Fruit fly (Drosophila melanogaster) whole organism: ENCODE data around the gene CG6330.

Experiments
- CG8478 ChIP-seq: fragments of >200 bp; optimal IDR thresholded peaks from 2 replicates; lab custom pipeline; 2018; ENCODE audit warnings: inconsistent platforms
- EcR ChIP-seq, 2 experiments: fragments of >200 bp; optimal IDR thresholded peaks; 2 replicates each; lab custom pipeline; 2017; ENCODE audit warnings: missing biosample characterization in 2 of 2, missing genetic modification characterization in 2 of 2, missing genetic modification reagents in 2 of 2
- psq ChIP-seq: fragments of >200 bp; optimal IDR thresholded peaks from 2 replicates; lab custom pipeline; 2017
- usp ChIP-seq: fragments of >200 bp; optimal IDR thresholded peaks from 2 replicates; lab custom pipeline; 2017; ENCODE audit warnings: missing biosample characterization, missing genetic modification characterization, mixed read lengths

- TF ChIP-seq usp (no peak), psq (lab: Kevin White, UChicago) (no peak), EcR (GFP tag; optimal IDR thresholded peaks at IDR 0.05; lab: Kevin White, UChicago) (peak in 1 of 2 experiments; percentile 75), CG8478 (lab: Kevin White, UChicago) (no peak)
Observed at dm6 chr3R:26968823-26969638, 10.7 kb upstream of the CG6330 start.
